Worm (Caenorhabditis elegans) whole organism, young adult: ENCODE measurements around the gene T10B5.3.

Experiments used
- B0261.1 ChIP-seq: sonication (generic microtip); optimal IDR thresholded peaks from 2 replicates; lab custom pipeline; 2016; ENCODE audit warnings: mild to moderate bottlenecking, missing genetic modification characterization, moderate library complexity, missing compliant biosample characterization
- B0336.3 ChIP-seq: fragments of 200-800 bp; sonication (Bioruptor generic); IDR thresholded peaks from 2 replicates; pipeline ENCODE4 v1.3.6; 2022; ENCODE audit warnings: missing genetic modification characterization, missing compliant biosample characterization
- F22D6.2 ChIP-seq: sonication (generic microtip); optimal IDR thresholded peaks from 2 replicates; lab custom pipeline; 2016; ENCODE audit warnings: mild to moderate bottlenecking, missing genetic modification characterization, missing compliant biosample characterization
- F23B12.7 ChIP-seq: sonication (generic microtip); optimal IDR thresholded peaks from 2 replicates; lab custom pipeline; 2017; ENCODE audit warnings: missing genetic modification characterization, mild to moderate bottlenecking, missing compliant biosample characterization, antibody characterized with exemption, moderate library complexity; ENCODE audit not compliant: insufficient read depth
- F33H1.4 ChIP-seq: fragments of 200-800 bp; sonication (Bioruptor generic); IDR thresholded peaks from 2 replicates; pipeline ENCODE4 v1.3.6; 2022; ENCODE audit warnings: missing genetic modification reagents, missing genetic modification characterization, missing compliant biosample characterization
- F37B4.10 ChIP-seq: fragments of 200-800 bp; sonication (Bioruptor generic); IDR thresholded peaks from 2 replicates; pipeline ENCODE4 v1.3.6; 2022; ENCODE audit warnings: missing genetic modification characterization, missing compliant biosample characterization
- F52B5.7 ChIP-seq: sonication (generic microtip); optimal IDR thresholded peaks from 2 replicates; lab custom pipeline; 2016; ENCODE audit warnings: mild to moderate bottlenecking, missing genetic modification characterization, missing compliant biosample characterization
- T26A5.8 ChIP-seq: sonication (generic microtip); optimal IDR thresholded peaks from 2 replicates; lab custom pipeline; 2016; ENCODE audit warnings: missing genetic modification characterization, missing compliant biosample characterization
- Y53F4B.3 ChIP-seq: fragments of 200-800 bp; sonication (Bioruptor generic); IDR thresholded peaks from 2 replicates; pipeline ENCODE4 v1.3.6; 2022; ENCODE audit warnings: missing genetic modification reagents, missing genetic modification characterization, missing compliant biosample characterization
- Y53G8AR.9 ChIP-seq: fragments of 200-800 bp; sonication (Bioruptor generic); conservative IDR thresholded peaks from 2 replicates; pipeline ENCODE4 v1.3.6; 2022; ENCODE audit warnings: missing genetic modification reagents, missing genetic modification characterization, missing compliant biosample characterization
- Y56A3A.18 ChIP-seq: fragments of 200-800 bp; sonication (Bioruptor generic); IDR thresholded peaks from 2 replicates; pipeline ENCODE4 v1.3.6; 2022; ENCODE audit warnings: missing genetic modification reagents, missing genetic modification characterization, missing compliant biosample characterization
- Y95B8A.8 ChIP-seq: fragments of 200-800 bp; sonication (Bioruptor generic); IDR thresholded peaks from 2 replicates; pipeline ENCODE4 v1.3.6; 2022; ENCODE audit warnings: missing genetic modification reagents, missing genetic modification characterization, missing compliant biosample characterization
- ZK185.1 ChIP-seq: sonication (generic microtip); optimal IDR thresholded peaks from 2 replicates; lab custom pipeline; 2016; ENCODE audit warnings: mild to moderate bottlenecking, missing genetic modification characterization, missing compliant biosample characterization; ENCODE audit not compliant: poor library complexity, severe bottlenecking
- aptf-3 ChIP-seq: fragments of 200-800 bp; sonication (Bioruptor generic); IDR thresholded peaks from 2 replicates; pipeline ENCODE4 v1.3.6; 2022; ENCODE audit warnings: missing genetic modification characterization, missing compliant biosample characterization
- attf-6 ChIP-seq: fragments of 200-800 bp; sonication (Bioruptor generic); IDR thresholded peaks from 2 replicates; pipeline ENCODE4 v1.3.6; 2022; ENCODE audit warnings: missing genetic modification reagents, missing genetic modification characterization, missing compliant biosample characterization
- cebp-1 ChIP-seq, 2 experiments: fragments of 200-800 bp in 1 of 2; sonication (Bioruptor generic) in 1 of 2; sonication (generic microtip) in 1 of 2; IDR thresholded peaks in 1 of 2; optimal IDR thresholded peaks in 1 of 2; 2 replicates each; pipeline versions ENCODE4 v1.3.6 to Lab custom; 2017 to 2022; ENCODE audit warnings: missing compliant biosample characterization in 2 of 2, missing genetic modification characterization in 2 of 2, mild to moderate bottlenecking in 1 of 2, missing genetic modification reagents in 1 of 2, moderate library complexity in 1 of 2
- ceh-91 ChIP-seq: fragments of 200-800 bp; sonication (Bioruptor generic); IDR thresholded peaks from 2 replicates; pipeline ENCODE4 v1.3.6; 2022; ENCODE audit warnings: missing genetic modification reagents, missing genetic modification characterization, missing compliant biosample characterization
- die-1 ChIP-seq: sonication (generic microtip); optimal IDR thresholded peaks from 2 replicates; lab custom pipeline; 2016; ENCODE audit warnings: missing genotype, mild to moderate bottlenecking, missing genetic modification characterization, missing compliant biosample characterization
- dpff-1 ChIP-seq: sonication (generic microtip); optimal IDR thresholded peaks from 2 replicates; lab custom pipeline; 2017; ENCODE audit warnings: mild to moderate bottlenecking, missing genetic modification characterization, missing compliant biosample characterization
- dpl-1 ChIP-seq: fragments of 150-350 bp; optimal IDR thresholded peaks from 2 replicates; lab custom pipeline; 2014; ENCODE audit warnings: missing biosample characterization, missing genetic modification reagents, missing genetic modification characterization
- efl-1 ChIP-seq: fragments of 150-350 bp; optimal IDR thresholded peaks from 2 replicates; lab custom pipeline; 2014; ENCODE audit warnings: missing biosample characterization, missing genetic modification reagents, missing genetic modification characterization
- fkh-3 ChIP-seq: sonication (generic microtip); optimal IDR thresholded peaks from 2 replicates; lab custom pipeline; 2016; ENCODE audit warnings: mild to moderate bottlenecking, missing genetic modification characterization, missing compliant biosample characterization
- hlh-26 ChIP-seq: fragments of 200-800 bp; sonication (Bioruptor generic); conservative IDR thresholded peaks from 2 replicates; pipeline ENCODE4 v1.3.6; 2022; ENCODE audit warnings: missing genetic modification reagents, missing genetic modification characterization, missing compliant biosample characterization
- hmg-1.2 ChIP-seq: fragments of 200-800 bp; sonication (Bioruptor generic); IDR thresholded peaks from 2 replicates; pipeline ENCODE4 v1.3.6; 2022; ENCODE audit warnings: missing genetic modification reagents, missing genetic modification characterization, missing compliant biosample characterization
- hrde-1 ChIP-seq: sonication (generic microtip); optimal IDR thresholded peaks from 2 replicates; lab custom pipeline; 2016; ENCODE audit warnings: missing genetic modification characterization, mild to moderate bottlenecking, missing compliant biosample characterization, moderate library complexity, missing genotype, missing genetic modification reagents, borderline replicate concordance
- hsf-1 ChIP-seq: fragments of 200-800 bp; sonication (Bioruptor generic); IDR thresholded peaks from 2 replicates; pipeline ENCODE4 v1.3.6; 2022; ENCODE audit warnings: missing genetic modification reagents, missing genetic modification characterization, missing compliant biosample characterization
- lag-1 ChIP-seq: fragments of 200-800 bp; sonication (Bioruptor generic); IDR thresholded peaks from 2 replicates; pipeline ENCODE4 v1.3.6; 2022; ENCODE audit warnings: missing genetic modification reagents, missing genetic modification characterization, missing compliant biosample characterization
- let-526 ChIP-seq: fragments of 200-800 bp; sonication (Bioruptor generic); IDR thresholded peaks from 2 replicates; pipeline ENCODE4 v1.3.6; 2022; ENCODE audit warnings: missing genetic modification reagents, missing genetic modification characterization, missing compliant biosample characterization
- let-607 ChIP-seq, 2 experiments: fragments of 200-800 bp in 1 of 2; sonication (Bioruptor generic) in 1 of 2; sonication (generic microtip) in 1 of 2; optimal IDR thresholded peaks; 2 replicates each; lab custom pipeline; 2016 to 2018; ENCODE audit warnings: mild to moderate bottlenecking in 2 of 2, missing compliant biosample characterization in 2 of 2, missing genetic modification characterization in 2 of 2, moderate library complexity in 2 of 2, missing genotype in 1 of 2
- lin-54 ChIP-seq: fragments of 200-800 bp; sonication (Bioruptor generic); optimal IDR thresholded peaks from 2 replicates; lab custom pipeline; 2018; ENCODE audit warnings: mild to moderate bottlenecking, missing genetic modification characterization, missing compliant biosample characterization
- lsy-27 ChIP-seq: sonication (generic microtip); optimal IDR thresholded peaks from 2 replicates; lab custom pipeline; 2017; ENCODE audit warnings: missing genetic modification characterization, mild to moderate bottlenecking, missing compliant biosample characterization, antibody characterized with exemption, missing genotype, borderline replicate concordance; ENCODE audit not compliant: insufficient read depth
- mel-28 ChIP-seq: sonication (generic microtip); optimal IDR thresholded peaks from 2 replicates; lab custom pipeline; 2016; ENCODE audit warnings: borderline replicate concordance, mild to moderate bottlenecking, missing genetic modification characterization, missing compliant biosample characterization
- nfya-1 ChIP-seq: sonication (generic microtip); optimal IDR thresholded peaks from 2 replicates; lab custom pipeline; 2017; ENCODE audit warnings: antibody characterized with exemption, missing compliant biosample characterization, missing genetic modification characterization, borderline replicate concordance; ENCODE audit not compliant: insufficient read depth
- nfyb-1 ChIP-seq: fragments of 200-800 bp; sonication (Bioruptor generic); IDR thresholded peaks from 2 replicates; pipeline ENCODE4 v1.3.6; 2022; ENCODE audit warnings: missing genetic modification reagents, missing genetic modification characterization, missing compliant biosample characterization
- repo-1 ChIP-seq: sonication (generic microtip); optimal IDR thresholded peaks from 2 replicates; lab custom pipeline; 2017; ENCODE audit warnings: mild to moderate bottlenecking, missing genetic modification characterization, missing compliant biosample characterization
- sdz-38 ChIP-seq: sonication (generic microtip); optimal IDR thresholded peaks from 2 replicates; lab custom pipeline; 2016; ENCODE audit warnings: missing genotype, missing genetic modification characterization, missing compliant biosample characterization
- snpc-1.1 ChIP-seq: sonication (generic microtip); optimal IDR thresholded peaks from 2 replicates; lab custom pipeline; 2017; ENCODE audit warnings: missing genetic modification characterization, mild to moderate bottlenecking, missing compliant biosample characterization, antibody characterized with exemption, moderate library complexity, missing genotype, missing genetic modification reagents; ENCODE audit not compliant: insufficient read depth
- snpc-1.3 ChIP-seq: sonication (generic microtip); optimal IDR thresholded peaks from 2 replicates; lab custom pipeline; 2017; ENCODE audit warnings: missing genetic modification characterization, mild to moderate bottlenecking, missing compliant biosample characterization, antibody characterized with exemption, moderate library complexity, missing genotype, missing genetic modification reagents; ENCODE audit not compliant: insufficient read depth
- snpc-3.4 ChIP-seq: sonication (generic microtip); optimal IDR thresholded peaks from 2 replicates; lab custom pipeline; 2017; ENCODE audit warnings: missing genetic modification characterization, mild to moderate bottlenecking, missing compliant biosample characterization, antibody characterized with exemption, moderate library complexity, missing genotype, missing genetic modification reagents
- somi-1 ChIP-seq: fragments of 200-800 bp; sonication (Bioruptor generic); optimal IDR thresholded peaks from 2 replicates; lab custom pipeline; 2018; ENCODE audit warnings: mild to moderate bottlenecking, missing genetic modification characterization, missing compliant biosample characterization
- sptf-2 ChIP-seq: fragments of 200-800 bp; sonication (Bioruptor generic); optimal IDR thresholded peaks from 2 replicates; lab custom pipeline; 2018; ENCODE audit warnings: mild to moderate bottlenecking, missing genetic modification characterization, missing compliant biosample characterization
- tbx-9 ChIP-seq: sonication (generic microtip); optimal IDR thresholded peaks from 2 replicates; lab custom pipeline; 2016; ENCODE audit warnings: borderline replicate concordance, missing genetic modification characterization, inconsistent platforms, missing compliant biosample characterization
- xnd-1 ChIP-seq: sonication (generic microtip); optimal IDR thresholded peaks from 2 replicates; lab custom pipeline; 2016; ENCODE audit warnings: missing genotype, missing genetic modification reagents, missing genetic modification characterization, missing compliant biosample characterization
- ztf-25 ChIP-seq: fragments of 200-800 bp; sonication (Bioruptor generic); IDR thresholded peaks from 2 replicates; pipeline ENCODE4 v1.3.6; 2022; ENCODE audit warnings: missing genetic modification reagents, missing genetic modification characterization, missing compliant biosample characterization
- ztf-3 ChIP-seq: fragments of 200-800 bp; sonication (Bioruptor generic); optimal IDR thresholded peaks from 2 replicates; lab custom pipeline; 2018; ENCODE audit warnings: mild to moderate bottlenecking, missing genetic modification characterization, missing compliant biosample characterization
- ztf-6 ChIP-seq: fragments of 200-800 bp; sonication (Bioruptor generic); IDR thresholded peaks from 2 replicates; pipeline ENCODE4 v1.3.6; 2022; ENCODE audit warnings: missing genetic modification reagents, missing genetic modification characterization, missing compliant biosample characterization

The T10B5.3 gene

DNA sequence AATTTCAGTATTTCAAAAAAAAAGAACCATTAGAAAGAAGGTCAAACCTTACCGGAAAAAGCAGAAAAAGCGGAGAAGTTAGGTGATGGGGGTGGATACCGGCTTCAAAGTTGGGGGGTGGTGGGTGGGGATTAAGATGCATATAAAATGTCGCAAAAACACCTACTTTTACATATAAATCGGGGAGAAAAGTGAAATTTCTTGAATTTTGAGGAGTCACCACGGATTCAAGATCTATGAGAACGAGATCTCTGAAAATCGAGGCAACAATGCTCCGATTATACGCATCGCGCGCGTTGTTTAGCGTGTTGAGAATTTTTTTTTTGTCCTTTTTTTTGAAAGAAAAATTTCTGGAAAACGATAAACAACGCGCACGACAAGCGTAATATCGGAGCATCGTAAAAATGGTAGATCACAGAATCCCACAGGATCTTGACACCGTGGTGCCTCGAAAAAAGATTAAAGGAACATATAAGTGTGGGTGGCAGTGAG is 6.0 kb upstream of the T10B5.3 start (continued):
- TF ChIP-seq lsy-27 (tag; lab: Kevin White, UChicago) = no peak
- TF ChIP-seq sdz-38 = no peak
- TF ChIP-seq F37B4.10 = no peak
- no peak for TF ChIP-seq efl-1 (GFP tag; lab: Kevin White, UChicago)
- peak in 1 of 2 experiments; percentile 40 for TF ChIP-seq let-607 (tag; optimal IDR thresholded peaks at IDR 0.05; lab: Kevin White, UChicago)
- peak; percentile 53 for TF ChIP-seq nfyb-1 (GFP tag; lab: Robert Waterston, UW)
- TF ChIP-seq dpff-1 = peak; percentile 69
- TF ChIP-seq F22D6.2 (tag; lab: Kevin White, UChicago) = no peak
- peak; percentile 80; the same call in 1 of the 2 replicates for TF ChIP-seq Y56A3A.18 (GFP tag; lab: Robert Waterston, UW)
- TF ChIP-seq hlh-26 = no peak
- TF ChIP-seq hsf-1 (GFP tag; lab: Robert Waterston, UW) = peak; percentile 65
- no peak for TF ChIP-seq xnd-1 (tag; lab: Kevin White, UChicago)
- peak; percentile 89 for TF ChIP-seq aptf-3
- TF ChIP-seq F23B12.7 (tag; lab: Kevin White, UChicago) = no peak
- TF ChIP-seq hmg-1.2 = peak; percentile 48
- TF ChIP-seq Y53F4B.3 (GFP tag; lab: Robert Waterston, UW) = no peak
- TF ChIP-seq mel-28 (tag; lab: Kevin White, UChicago) = no peak
- TF ChIP-seq F33H1.4 (GFP tag; lab: Robert Waterston, UW) = 0 out of 2 replicates have a peak, but pooled peaks have one; percentile 35
- TF ChIP-seq hrde-1 (tag; lab: Kevin White, UChicago) = peak; percentile 13
- peak; percentile 8 for TF ChIP-seq fkh-3 (tag; lab: Kevin White, UChicago)
- TF ChIP-seq T26A5.8 (tag; lab: Kevin White, UChicago) = peak; percentile 92
- TF ChIP-seq B0261.1 (tag; lab: Kevin White, UChicago) = peak; percentile 38
- TF ChIP-seq ceh-91 (GFP tag; lab: Robert Waterston, UW) = 0 out of 2 replicates have a peak, but pooled peaks have one; percentile 27
- no peak for TF ChIP-seq snpc-1.3
- TF ChIP-seq ZK185.1 (tag; lab: Kevin White, UChicago) = no peak
- TF ChIP-seq ztf-25 (GFP tag; lab: Robert Waterston, UW) = peak; percentile 77; the same call in 1 of the 2 replicates
- peak; percentile 96 for TF ChIP-seq F52B5.7
- TF ChIP-seq lin-54 (GFP tag; lab: Kevin White, UChicago) = peak; percentile 60
- peak; percentile 87 for TF ChIP-seq repo-1 (tag; lab: Kevin White, UChicago)
- TF ChIP-seq snpc-3.4 (tag; lab: Kevin White, UChicago) = peak; percentile 62
- TF ChIP-seq lag-1 (GFP tag; lab: Robert Waterston, UW) = no peak
- TF ChIP-seq dpl-1 (GFP tag; lab: Kevin White, UChicago) = no peak
- TF ChIP-seq ztf-6 (GFP tag; lab: Robert Waterston, UW) = no peak
- no peak for TF ChIP-seq die-1 (tag; lab: Kevin White, UChicago)
- no peak for TF ChIP-seq somi-1
- peak; percentile 94 for TF ChIP-seq B0336.3
- TF ChIP-seq Y95B8A.8 (GFP tag; lab: Robert Waterston, UW) = peak; percentile 81
- TF ChIP-seq snpc-1.1 (tag; lab: Kevin White, UChicago) = no peak
- TF ChIP-seq let-526 (GFP tag; lab: Robert Waterston, UW) = 0 out of 2 replicates have a peak, but pooled peaks have one; percentile 28
- no peak for TF ChIP-seq ztf-3
- no peak for TF ChIP-seq nfya-1 (tag; lab: Kevin White, UChicago)
- TF ChIP-seq sptf-2 (GFP tag; lab: Kevin White, UChicago) = no peak
- TF ChIP-seq Y53G8AR.9 (GFP tag; lab: Robert Waterston, UW) = peak; percentile 81
- peak; percentile 34 for TF ChIP-seq tbx-9 (tag; lab: Kevin White, UChicago)
- TF ChIP-seq attf-6 = peak; percentile 69; the same call in 1 of the 2 replicates
- no peak for TF ChIP-seq cebp-1 (GFP tag; IDR thresholded peaks at IDR 0.05; lab: Robert Waterston, UW)
- peak; percentile 78 for TF ChIP-seq cebp-1 (tag; optimal IDR thresholded peaks at IDR 0.05; lab: Kevin White, UChicago)
